Worm (Caenorhabditis elegans) whole organism, late embryonic: Measurements from ENCODE around the gene F54C9.14.

Experiments used
- C38D4.7 ChIP-seq: fragments of 200-800 bp; sonication (Bioruptor generic); optimal IDR thresholded peaks from 2 replicates; lab custom pipeline; 2018; ENCODE audit warnings: mild to moderate bottlenecking, missing genetic modification characterization, moderate library complexity, missing compliant biosample characterization
- ceh-19 ChIP-seq: fragments of 200-800 bp; sonication (Bioruptor generic); optimal IDR thresholded peaks from 2 replicates; lab custom pipeline; 2018; ENCODE audit warnings: mild to moderate bottlenecking, missing genetic modification characterization, missing compliant biosample characterization
- ceh-22 ChIP-seq: sonication (generic microtip); optimal IDR thresholded peaks from 2 replicates; lab custom pipeline; 2017; ENCODE audit warnings: missing biosample characterization, missing genetic modification characterization
- ceh-31 ChIP-seq: sonication (generic microtip); optimal IDR thresholded peaks from 2 replicates; lab custom pipeline; 2016; ENCODE audit warnings: missing genetic modification characterization, missing compliant biosample characterization
- ceh-9 ChIP-seq: sonication (generic microtip); optimal IDR thresholded peaks from 2 replicates; lab custom pipeline; 2016; ENCODE audit warnings: mild to moderate bottlenecking, missing genetic modification characterization, inconsistent platforms, missing compliant biosample characterization
- dmd-4 ChIP-seq: sonication (generic microtip); optimal IDR thresholded peaks from 2 replicates; lab custom pipeline; 2016; ENCODE audit warnings: borderline replicate concordance, missing genetic modification characterization, missing compliant biosample characterization
- elt-4 ChIP-seq: sonication (generic microtip); optimal IDR thresholded peaks from 2 replicates; lab custom pipeline; 2016; ENCODE audit warnings: missing genetic modification characterization, missing compliant biosample characterization
- hlh-8 ChIP-seq: sonication (generic microtip); optimal IDR thresholded peaks from 2 replicates; lab custom pipeline; 2016; ENCODE audit warnings: missing genotype, missing genetic modification characterization, missing compliant biosample characterization
- nhr-11 ChIP-seq: fragments of 150-350 bp; optimal IDR thresholded peaks from 2 replicates; lab custom pipeline; 2014; ENCODE audit warnings: missing biosample characterization, missing genetic modification characterization

DNA sequence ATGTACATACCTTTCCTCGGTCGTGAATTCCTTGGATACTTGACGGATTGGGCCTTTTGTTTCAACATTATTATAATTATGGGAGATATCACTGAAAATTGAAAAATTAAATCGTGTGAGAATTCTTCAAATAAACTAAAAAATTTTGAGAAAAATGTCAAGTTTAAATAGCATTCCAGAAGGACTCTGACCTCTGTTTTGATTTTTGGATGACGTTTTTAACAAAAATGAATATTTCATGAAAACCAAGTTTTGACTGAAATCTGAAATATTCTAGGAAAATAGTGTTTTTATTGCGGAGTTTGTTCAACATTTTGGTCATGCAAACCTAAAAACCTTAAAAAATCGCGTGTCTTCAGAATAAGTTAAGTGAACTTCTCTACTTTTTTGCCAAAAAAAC, 5.9 kb upstream of the F54C9.14 start, which contains the start of gene glb-27:
- TF ChIP-seq elt-4 (tag; lab: Kevin White, UChicago) (no peak), ceh-19 (GFP tag; lab: Kevin White, UChicago) (no peak), ceh-9 (no peak), ceh-31 (no peak), C38D4.7 (GFP tag; lab: Kevin White, UChicago) (no peak), hlh-8 (no peak), ceh-22 (tag; lab: Kevin White, UChicago) (no peak), dmd-4 (no peak), nhr-11 (tag; lab: Kevin White, UChicago) (no peak)
